Fruit fly (Drosophila melanogaster): Measurements from ENCODE around the gene CG17562.

DNA sequence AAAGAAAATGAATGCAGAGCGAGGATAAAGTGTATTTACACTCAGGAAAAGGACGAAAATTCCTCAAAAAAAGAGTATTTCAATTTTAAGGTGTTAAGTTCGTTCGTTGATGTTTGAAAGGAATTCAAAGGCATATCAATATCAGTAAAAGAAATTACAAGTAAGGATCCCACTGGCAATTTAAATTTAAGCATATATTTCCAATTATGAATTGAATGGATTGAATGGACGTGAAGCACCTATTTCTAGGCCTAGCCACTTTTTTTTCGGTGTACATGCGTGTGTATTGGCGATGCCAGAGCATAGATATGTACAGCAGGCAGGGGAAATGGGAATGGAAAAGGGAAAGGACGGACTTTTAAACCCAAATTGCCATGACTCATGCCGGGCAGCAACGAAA, 15.5 kb downstream of the CG17562 start:
- TF ChIP-seq Blimp-1 (GFP tag; optimal IDR thresholded peaks at IDR 0.05) = no peak
- no peak for TF ChIP-seq Sox102F (GFP tag; optimal IDR thresholded peaks at IDR 0.05)
- no peak for TF ChIP-seq CG34406 (GFP tag; optimal IDR thresholded peaks at IDR 0.05)
- no peak for TF ChIP-seq CG16779 (tag; optimal IDR thresholded peaks at IDR 0.05)
- no peak for TF ChIP-seq OdsH (GFP tag; optimal IDR thresholded peaks at IDR 0.05)

Measured in whole organism, prepupa.